Worm (Caenorhabditis elegans) whole organism, L4 larva: ENCODE data around the gene gur-3.

ENCODE experiments used
- R02D3.7 ChIP-seq: fragments of 150-350 bp; sonication (generic microtip); optimal IDR thresholded peaks from 3 replicates; lab custom pipeline; 2014; ENCODE audit warnings: missing biosample characterization, missing genetic modification characterization
- dmd-8 ChIP-seq: fragments of 200-800 bp; sonication (Bioruptor generic); IDR thresholded peaks from 2 replicates; pipeline ENCODE4 v1.3.6; 2022; ENCODE audit warnings: missing genetic modification characterization, missing compliant biosample characterization
- lin-15B ChIP-seq: fragments of 150-350 bp; sonication (generic microtip); optimal IDR thresholded peaks from 3 replicates; lab custom pipeline; 2014; ENCODE audit warnings: missing biosample characterization, missing genetic modification characterization
- mdt-29 ChIP-seq: fragments of 200-800 bp; sonication (Bioruptor generic); IDR thresholded peaks from 2 replicates; pipeline ENCODE4 v1.3.6; 2022; ENCODE audit warnings: missing genetic modification reagents, missing genetic modification characterization, missing compliant biosample characterization
- nhr-10 ChIP-seq: fragments of 150-350 bp; optimal IDR thresholded peaks from 2 replicates; lab custom pipeline; 2014; ENCODE audit warnings: missing biosample characterization, missing genetic modification characterization

ce11 chrX:10379678-10380077 is 26.4 kb downstream of the gur-3 start, which contains the start of gene rme-4:
- TF ChIP-seq R02D3.7 (tag; lab: Kevin White, UChicago) (no peak), mdt-29 (GFP tag; lab: Robert Waterston, UW) (no peak), lin-15B (tag; lab: Kevin White, UChicago) (no peak), nhr-10 (tag; lab: Kevin White, UChicago) (no peak), dmd-8 (GFP tag; lab: Robert Waterston, UW) (no peak)
